Worm (Caenorhabditis elegans) whole organism, early embryonic: ENCODE data around the gene B0252.8.

Experiments
- ama-1 ChIP-seq: fragments of 150-350 bp; optimal IDR thresholded peaks from 2 replicates; lab custom pipeline; 2014
- ceh-36 ChIP-seq: sonication (generic microtip); optimal IDR thresholded peaks from 2 replicates; lab custom pipeline; 2016; ENCODE audit warnings: missing genetic modification characterization, inconsistent platforms, missing compliant biosample characterization
- flt-1 ChIP-seq: fragments of 200-800 bp; sonication (Bioruptor generic); IDR thresholded peaks from 2 replicates; pipeline ENCODE4 v1.3.6; 2022; ENCODE audit warnings: missing genetic modification characterization, missing compliant biosample characterization
- hmbx-1 ChIP-seq: sonication (generic microtip); optimal IDR thresholded peaks from 2 replicates; lab custom pipeline; 2016; ENCODE audit warnings: mild to moderate bottlenecking, missing genetic modification characterization, missing compliant biosample characterization

- no peak for TF ChIP-seq ama-1
- no peak for TF ChIP-seq flt-1 (GFP tag; lab: Robert Waterston, UW)
- TF ChIP-seq hmbx-1 (tag; lab: Kevin White, UChicago): no peak
- no peak for TF ChIP-seq ceh-36 (tag; lab: Kevin White, UChicago)
Measured at ce11 chrII:6915875-6916274, at the start of gene B0252.8.
